Worm (Caenorhabditis elegans) whole organism, L4/young adult: ENCODE measurements around the gene fip-4.

ENCODE experiments used
- W03F9.2 ChIP-seq: fragments of 150-350 bp; optimal IDR thresholded peaks from 2 replicates; lab custom pipeline; 2014; ENCODE audit warnings: missing biosample characterization, missing genetic modification characterization
- him-1 ChIP-seq: sonication (generic microtip); optimal IDR thresholded peaks from 2 replicates; lab custom pipeline; 2016; ENCODE audit warnings: missing genotype, missing genetic modification reagents, missing genetic modification characterization, missing compliant biosample characterization

DNA sequence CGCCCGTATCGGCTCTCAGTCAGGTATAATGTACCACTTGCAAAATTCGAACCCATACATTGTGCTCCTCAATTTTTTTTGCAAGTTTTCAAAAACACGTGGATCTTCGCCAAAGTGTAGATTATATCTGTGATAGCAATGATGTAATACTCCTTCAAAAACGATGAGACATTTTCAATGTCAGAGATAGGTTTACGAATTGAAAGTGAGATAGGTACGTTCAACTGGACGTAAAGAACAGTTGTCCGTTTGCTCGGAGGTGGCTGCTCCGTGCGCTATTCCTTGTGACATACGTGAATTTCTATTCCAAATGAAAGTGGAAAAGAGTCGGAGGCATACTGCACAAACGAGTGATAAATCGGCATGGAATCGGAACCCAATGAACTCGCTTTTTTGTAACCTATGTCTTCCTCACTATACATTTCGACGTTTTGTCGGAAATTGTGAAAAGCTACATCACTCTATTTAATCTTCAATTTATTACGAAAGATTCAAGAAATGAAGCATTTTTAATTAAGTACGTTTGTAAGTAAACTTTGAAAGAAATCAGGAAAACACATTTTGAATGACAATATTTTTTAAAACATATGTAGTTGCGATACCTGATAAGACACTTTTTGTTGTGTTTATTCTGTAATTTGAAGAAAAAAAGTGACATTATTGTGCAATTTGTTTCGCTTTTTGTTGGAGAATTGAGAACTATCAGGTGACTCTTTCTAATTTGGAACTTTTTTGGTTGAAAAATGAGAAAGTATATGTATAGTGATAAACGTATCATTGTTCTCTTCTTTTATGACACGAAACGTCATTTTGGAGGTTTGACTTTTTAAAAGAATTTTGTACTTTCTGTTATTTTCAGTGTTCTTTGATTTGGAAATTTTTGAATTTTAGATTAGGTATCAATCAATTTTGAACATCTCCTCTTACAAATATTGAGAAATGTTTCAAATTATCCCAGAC lies 43.7 kb upstream of the fip-4 start:
- TF ChIP-seq him-1 (no peak), W03F9.2 (tag; lab: Kevin White, UChicago) (no peak)
